Worm (Caenorhabditis elegans) whole organism, L1 larva: ENCODE measurements around the gene Y57G7A.1.

Experiments used
- C04F5.9 ChIP-seq: sonication (generic microtip); optimal IDR thresholded peaks from 2 replicates; lab custom pipeline; 2016; ENCODE audit warnings: missing genetic modification characterization, missing compliant biosample characterization
- ama-1 ChIP-seq: fragments of 150-350 bp; optimal IDR thresholded peaks from 2 replicates; lab custom pipeline; 2014
- ceh-82 ChIP-seq, 3 experiments: fragments of 150-350 bp in 1 of 3; sonication (generic microtip) in 2 of 3; optimal IDR thresholded peaks; 2 replicates each; lab custom pipeline; 2014 to 2017; ENCODE audit warnings: missing biosample characterization in 3 of 3, missing genetic modification characterization in 3 of 3
- ceh-90 ChIP-seq: sonication (generic microtip); optimal IDR thresholded peaks from 2 replicates; lab custom pipeline; 2016; ENCODE audit warnings: missing genetic modification characterization, missing compliant biosample characterization
- ces-1 ChIP-seq: fragments of 150-350 bp; optimal IDR thresholded peaks from 2 replicates; lab custom pipeline; 2014; ENCODE audit warnings: missing biosample characterization, missing genetic modification reagents, missing genetic modification characterization
- dpl-1 ChIP-seq, 3 experiments: fragments of 150-350 bp in 2 of 3; sonication (generic microtip) in 1 of 3; optimal IDR thresholded peaks; 2 replicates each; lab custom pipeline; 2014 to 2017; ENCODE audit warnings: missing biosample characterization in 3 of 3, missing genetic modification characterization in 3 of 3, missing genetic modification reagents in 3 of 3
- efl-1 ChIP-seq, 4 experiments: fragments of 150-350 bp; optimal IDR thresholded peaks in 3 of 4; peaks in 1 of 4; 1 replicate in 1 of 4; 2 replicates in 3 of 4; lab custom pipeline; 2014; ENCODE audit warnings: missing biosample characterization in 2 of 4, missing genetic modification characterization in 2 of 4, missing genetic modification reagents in 2 of 4
- egl-13 ChIP-seq: sonication (generic microtip); optimal IDR thresholded peaks from 2 replicates; lab custom pipeline; 2016; ENCODE audit warnings: missing genotype, missing genetic modification reagents, missing genetic modification characterization, missing compliant biosample characterization
- egl-27 ChIP-seq, 2 experiments: fragments of 150-350 bp in 1 of 2; sonication (generic microtip); optimal IDR thresholded peaks; 3 replicates each; lab custom pipeline; 2017 to 2018; ENCODE audit warnings: missing biosample characterization in 2 of 2, missing genetic modification characterization in 2 of 2, missing genetic modification reagents in 2 of 2
- ets-5 ChIP-seq: fragments of 200-800 bp; sonication (Bioruptor generic); IDR thresholded peaks from 2 replicates; pipeline ENCODE4 v1.3.6; 2022; ENCODE audit warnings: missing genetic modification characterization, missing compliant biosample characterization
- fkh-10 ChIP-seq: sonication (generic microtip); optimal IDR thresholded peaks from 2 replicates; lab custom pipeline; 2017; ENCODE audit warnings: missing biosample characterization, missing genetic modification reagents, missing genetic modification characterization
- grh-1 ChIP-seq: fragments of 200-800 bp; sonication (Bioruptor generic); IDR thresholded peaks from 2 replicates; pipeline ENCODE4 v1.3.6; 2022; ENCODE audit warnings: missing genetic modification reagents, missing genetic modification characterization, missing compliant biosample characterization
- hlh-17 ChIP-seq: fragments of 200-800 bp; sonication (Bioruptor generic); optimal IDR thresholded peaks from 2 replicates; lab custom pipeline; 2018; ENCODE audit warnings: missing genetic modification characterization, mild to moderate bottlenecking, missing compliant biosample characterization, moderate library complexity, borderline replicate concordance
- irx-1 ChIP-seq: sonication (generic microtip); optimal IDR thresholded peaks from 2 replicates; lab custom pipeline; 2016; ENCODE audit warnings: missing genetic modification characterization, missing compliant biosample characterization
- lin-13 ChIP-seq: fragments of 150-350 bp; optimal IDR thresholded peaks from 2 replicates; lab custom pipeline; 2014; ENCODE audit warnings: missing biosample characterization, missing genetic modification reagents, missing genetic modification characterization
- lin-35 ChIP-seq, 2 experiments: fragments of 150-350 bp; optimal IDR thresholded peaks; 2 replicates each; lab custom pipeline; 2014; ENCODE audit warnings: missing biosample characterization in 2 of 2, missing genetic modification characterization in 2 of 2, missing genetic modification reagents in 2 of 2
- lir-3 ChIP-seq: sonication (generic microtip); optimal IDR thresholded peaks from 2 replicates; lab custom pipeline; 2016; ENCODE audit warnings: mild to moderate bottlenecking, missing genetic modification characterization, moderate library complexity, missing compliant biosample characterization; ENCODE audit not compliant: poor library complexity
- mdl-1 ChIP-seq, 2 experiments: fragments of 150-350 bp; optimal IDR thresholded peaks; 2 replicates each; lab custom pipeline; 2014 to 2017; ENCODE audit warnings: missing biosample characterization in 2 of 2, missing genetic modification characterization in 2 of 2, inconsistent platforms in 1 of 2
- mep-1 ChIP-seq: fragments of 150-350 bp; optimal IDR thresholded peaks from 2 replicates; lab custom pipeline; 2014; ENCODE audit warnings: missing biosample characterization, missing genetic modification characterization
- nhr-12 ChIP-seq: sonication (generic microtip); optimal IDR thresholded peaks from 2 replicates; lab custom pipeline; 2017; ENCODE audit warnings: missing biosample characterization, missing genetic modification characterization
- nhr-19 ChIP-seq: fragments of 200-800 bp; sonication (Bioruptor generic); conservative IDR thresholded peaks from 2 replicates; pipeline ENCODE4 v1.3.6; 2022; ENCODE audit warnings: missing genetic modification characterization, missing compliant biosample characterization
- nhr-28 ChIP-seq: fragments of 150-350 bp; optimal IDR thresholded peaks from 2 replicates; lab custom pipeline; 2014; ENCODE audit warnings: missing biosample characterization, missing genetic modification characterization
- nhr-85 ChIP-seq: sonication (generic microtip); peaks from one replicate; lab custom pipeline; 2016; ENCODE audit warnings: missing genetic modification characterization, inconsistent platforms, missing compliant biosample characterization
- pag-3 ChIP-seq: sonication (generic microtip); optimal IDR thresholded peaks from 2 replicates; lab custom pipeline; 2017; ENCODE audit warnings: missing genetic modification characterization, mild to moderate bottlenecking, missing compliant biosample characterization, antibody characterized with exemption, borderline replicate concordance; ENCODE audit not compliant: insufficient read depth
- rnt-1 ChIP-seq: sonication (generic microtip); optimal IDR thresholded peaks from 2 replicates; lab custom pipeline; 2016; ENCODE audit warnings: mild to moderate bottlenecking, missing genetic modification characterization, moderate library complexity, missing compliant biosample characterization
- snpc-4 ChIP-seq: fragments of 150-350 bp; optimal IDR thresholded peaks from 2 replicates; lab custom pipeline; 2014; ENCODE audit warnings: missing biosample characterization, missing genetic modification characterization
- sptf-1 ChIP-seq: fragments of 150-350 bp; optimal IDR thresholded peaks from 2 replicates; lab custom pipeline; 2014; ENCODE audit warnings: missing biosample characterization, missing genetic modification characterization
- tlp-1 ChIP-seq: fragments of 150-350 bp; optimal IDR thresholded peaks from 2 replicates; lab custom pipeline; 2014; ENCODE audit warnings: missing biosample characterization, missing genetic modification characterization
- unc-86 ChIP-seq: sonication (generic microtip); optimal IDR thresholded peaks from 2 replicates; lab custom pipeline; 2016; ENCODE audit warnings: missing genetic modification characterization, missing compliant biosample characterization
- vab-15 ChIP-seq: sonication (generic microtip); optimal IDR thresholded peaks from 2 replicates; lab custom pipeline; 2017; ENCODE audit warnings: missing genotype, mild to moderate bottlenecking, missing genetic modification characterization, missing compliant biosample characterization
- zip-4 ChIP-seq: fragments of 200-800 bp; sonication (Bioruptor generic); optimal IDR thresholded peaks from 2 replicates; lab custom pipeline; 2018; ENCODE audit warnings: mild to moderate bottlenecking, missing genetic modification characterization, moderate library complexity, missing compliant biosample characterization
- ztf-11 ChIP-seq, 2 experiments: sonication (generic microtip); optimal IDR thresholded peaks; 2 replicates each; lab custom pipeline; 2016 to 2017; ENCODE audit warnings: missing genetic modification characterization in 2 of 2, missing biosample characterization in 1 of 2, missing compliant biosample characterization in 1 of 2

The Y57G7A.1 gene

DNA sequence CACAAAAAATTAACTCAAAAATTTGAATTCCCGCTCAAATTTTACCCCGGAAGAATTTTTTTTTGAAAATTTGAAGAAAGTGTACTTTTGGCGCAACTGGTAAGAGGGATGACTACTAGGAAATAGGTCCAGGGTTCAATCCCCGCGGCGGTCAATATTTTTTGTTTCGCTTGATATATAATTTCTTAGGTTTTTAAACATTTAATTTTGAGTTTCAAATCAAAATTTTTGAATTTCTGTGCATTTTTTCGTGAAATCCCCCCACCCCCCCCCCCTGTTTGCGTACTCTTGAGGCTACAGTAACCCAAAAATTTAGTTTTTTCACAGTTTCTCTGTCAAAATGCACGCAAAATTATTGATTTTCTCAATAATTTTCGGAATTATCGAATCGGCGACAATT lies at the start of gene Y57G7A.1:
Y57G7A.1 (plus strand) TSS at position 301 of the 400 bp plus-strand sequence.
- no peak for TF ChIP-seq hlh-17
- TF ChIP-seq ceh-90 = no peak
- TF ChIP-seq nhr-28 (tag; lab: Kevin White, UChicago) = no peak
- TF ChIP-seq egl-27 (tag; optimal IDR thresholded peaks at IDR 0.05; lab: Kevin White, UChicago) = no peak
- no peak for TF ChIP-seq egl-13 (tag; lab: Kevin White, UChicago)

DNA sequence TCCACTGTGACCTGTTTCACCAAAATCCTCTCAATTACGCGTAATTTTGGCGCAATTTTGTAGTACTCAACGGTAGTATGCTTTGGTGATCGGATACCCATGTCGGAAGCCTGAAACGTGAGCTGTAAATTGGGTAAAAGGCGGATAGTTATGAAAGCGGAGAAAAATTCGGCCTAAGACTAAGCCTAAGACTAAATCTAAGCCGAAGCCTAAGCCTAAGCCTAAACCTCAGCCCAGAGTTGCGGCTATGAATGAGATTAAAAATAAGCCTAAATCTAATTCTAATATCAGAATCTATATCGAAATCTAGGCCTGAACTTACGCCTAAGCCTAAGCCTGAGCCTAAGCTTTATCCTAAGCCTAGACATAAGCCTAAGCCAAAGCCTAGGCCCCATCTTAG lies 46.0 kb upstream of the Y57G7A.1 start, which contains the start of gene lin-42:
lin-42 (minus strand) TSS at position 101 of the 400 bp plus-strand sequence.
- TF ChIP-seq zip-4 (no peak), vab-15 (tag; lab: Kevin White, UChicago) (no peak)

- TF ChIP-seq mdl-1 (tag; optimal IDR thresholded peaks at IDR 0.05; lab: Kevin White, UChicago) (no peak), ets-5 (GFP tag; lab: Robert Waterston, UW) (no peak), lin-13 (GFP tag; lab: Kevin White, UChicago) (no peak), sptf-1 (tag; lab: Kevin White, UChicago) (no peak), unc-86 (tag; lab: Kevin White, UChicago) (no peak), irx-1 (tag; lab: Kevin White, UChicago) (no peak), efl-1 (optimal IDR thresholded peaks at IDR 0.05; lab: Kevin White, UChicago) (no peak), efl-1 (GFP tag; optimal IDR thresholded peaks at IDR 0.05 in 1 of 2; lab: Kevin White, UChicago) (no peak), vab-15 (tag; lab: Kevin White, UChicago) (no peak), lir-3 (tag; lab: Kevin White, UChicago) (no peak), tlp-1 (tag; lab: Kevin White, UChicago) (no peak)
- TF ChIP-seq, all 84 proteins: peak for 0
Measured at ce11 chrII:1255637-1256036, 42.6 kb upstream of the Y57G7A.1 start, which contains the start of gene clec-119. TSS of gene clec-119 (plus strand) at chrII:1255937.

DNA sequence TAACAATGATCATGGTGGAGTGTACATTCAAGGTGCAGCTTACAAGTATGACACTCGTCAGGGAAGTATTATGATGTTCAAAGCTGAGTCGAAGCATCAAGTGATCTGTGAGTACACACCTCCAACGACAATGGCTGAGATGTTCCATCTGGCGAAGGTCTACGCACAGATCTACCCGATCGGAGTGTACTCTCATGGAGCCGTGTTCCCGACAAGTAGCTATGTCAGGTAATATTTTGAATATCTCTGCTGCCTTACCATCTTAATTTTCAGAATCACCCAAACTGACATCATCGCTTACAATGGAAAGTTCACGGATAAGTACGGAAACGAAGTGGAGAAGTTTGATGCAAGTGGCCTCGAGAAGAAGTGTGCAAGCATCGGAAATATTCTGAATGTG lies 41.5 kb upstream of the Y57G7A.1 start:
- TF ChIP-seq nhr-19 = no peak
- TF ChIP-seq unc-86 (tag; lab: Kevin White, UChicago) = no peak
- no peak for TF ChIP-seq rnt-1 (tag; lab: Kevin White, UChicago)
- no peak for TF ChIP-seq pag-3 (tag; lab: Kevin White, UChicago)
- no peak for TF ChIP-seq ztf-11 (tag; optimal IDR thresholded peaks at IDR 0.05; lab: Kevin White, UChicago)
- no peak for TF ChIP-seq sptf-1 (tag; lab: Kevin White, UChicago)
- TF ChIP-seq, all 84 proteins: peak for 0

DNA sequence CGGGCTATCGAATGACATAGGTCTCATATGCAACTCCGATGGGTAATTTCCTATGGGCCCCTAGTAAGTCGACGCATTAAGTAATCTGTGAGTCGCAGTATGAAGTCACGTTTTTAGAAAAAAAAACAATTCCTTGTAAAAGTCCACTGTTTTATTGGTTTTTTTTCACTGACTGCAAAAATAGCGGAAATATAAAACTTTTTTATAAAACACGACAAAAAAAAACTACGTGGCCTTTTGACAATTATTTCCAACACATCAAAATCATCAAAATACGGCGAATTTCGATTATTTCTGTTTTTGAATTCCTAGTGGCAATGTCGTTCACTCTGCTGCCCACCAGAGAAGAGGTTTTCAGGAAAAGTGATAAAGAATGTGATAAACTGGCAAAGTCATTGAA lies 39.6 kb upstream of the Y57G7A.1 start, which contains the start of gene clpr-2:
clpr-2 (plus strand) TSS at position 301 of the 400 bp plus-strand sequence.
- TF ChIP-seq C04F5.9 (tag; lab: Kevin White, UChicago) (no peak), hlh-17 (no peak), mep-1 (tag; lab: Kevin White, UChicago) (no peak), ceh-82 (tag; optimal IDR thresholded peaks at IDR 0.05; lab: Kevin White, UChicago) (no peak), ces-1 (no peak), fkh-10 (GFP tag; lab: Kevin White, UChicago) (no peak), zip-4 (no peak), lin-35 (GFP tag; optimal IDR thresholded peaks at IDR 0.05; lab: Kevin White, UChicago) (no peak), ama-1 (lab: Kevin White, UChicago) (no peak), dpl-1 (GFP tag; optimal IDR thresholded peaks at IDR 0.05; lab: Kevin White, UChicago) (no peak), grh-1 (GFP tag; lab: Robert Waterston, UW) (no peak), snpc-4 (tag; lab: Kevin White, UChicago) (no peak), nhr-12 (no peak), nhr-85 (tag; lab: Kevin White, UChicago) (no peak)
